Fruit fly (Drosophila melanogaster) whole organism, pupa: ENCODE data around the gene CG9107.

Source experiments
- CG10348 ChIP-seq: fragments of 200-800 bp; sonication (Bioruptor generic); IDR thresholded peaks from 2 replicates; pipeline ENCODE4 v1.3.6; 2022; ENCODE audit warnings: missing biosample characterization, missing genetic modification characterization
- CG12605 ChIP-seq: fragments of 200-800 bp; sonication (Bioruptor generic); IDR thresholded peaks from 2 replicates; pipeline ENCODE4 v1.3.6; 2022; ENCODE audit warnings: missing biosample characterization, missing genetic modification characterization
- CG13204 ChIP-seq: fragments of 200-800 bp; sonication (Bioruptor generic); optimal IDR thresholded peaks from 2 replicates; lab custom pipeline; 2018; ENCODE audit warnings: missing biosample characterization, mild to moderate bottlenecking, missing genetic modification characterization, moderate library complexity
- CG14655 ChIP-seq: fragments of 200-800 bp; sonication (Bioruptor generic); optimal IDR thresholded peaks from 3 replicates; lab custom pipeline; 2017; ENCODE audit warnings: mild to moderate bottlenecking, missing biosample characterization, missing genetic modification reagents, missing genetic modification characterization
- CG15710 ChIP-seq: fragments of 200-800 bp; sonication (Bioruptor generic); optimal IDR thresholded peaks from 2 replicates; lab custom pipeline; 2018; ENCODE audit warnings: missing biosample characterization, mild to moderate bottlenecking, missing genetic modification characterization, moderate library complexity
- CG17806 ChIP-seq: fragments of 200-800 bp; sonication (Bioruptor generic); optimal IDR thresholded peaks from 2 replicates; lab custom pipeline; 2018; ENCODE audit warnings: missing biosample characterization, mild to moderate bottlenecking, missing genetic modification characterization, moderate library complexity
- CG32121 ChIP-seq: fragments of 200-800 bp; sonication (Bioruptor generic); IDR thresholded peaks from 2 replicates; pipeline ENCODE4 v1.3.6; 2022; ENCODE audit warnings: missing biosample characterization, missing genetic modification characterization
- CG34367 ChIP-seq: fragments of 200-800 bp; sonication (Bioruptor generic); optimal IDR thresholded peaks from 2 replicates; lab custom pipeline; 2018; ENCODE audit warnings: missing biosample characterization, mild to moderate bottlenecking, missing genetic modification characterization
- CG4496 ChIP-seq: fragments of 200-800 bp; sonication (Bioruptor generic); IDR thresholded peaks from 3 replicates; pipeline ENCODE4 v1.3.6; 2022; ENCODE audit warnings: missing biosample characterization, missing genetic modification characterization
- CG8159 ChIP-seq: fragments of 200-800 bp; sonication (Bioruptor generic); optimal IDR thresholded peaks from 3 replicates; lab custom pipeline; 2018; ENCODE audit warnings: missing biosample characterization, mild to moderate bottlenecking, missing genetic modification characterization, moderate library complexity
- CG8301 ChIP-seq: fragments of 200-800 bp; sonication (Bioruptor generic); optimal IDR thresholded peaks from 2 replicates; lab custom pipeline; 2018; ENCODE audit warnings: missing biosample characterization, mild to moderate bottlenecking, missing genetic modification characterization
- CG9948 ChIP-seq: fragments of 200-800 bp; sonication (Bioruptor generic); optimal IDR thresholded peaks from 2 replicates; lab custom pipeline; 2018; ENCODE audit warnings: missing biosample characterization, mild to moderate bottlenecking, missing genetic modification characterization, moderate library complexity
- D1 ChIP-seq: fragments of 200-800 bp; sonication (Bioruptor generic); optimal IDR thresholded peaks from 2 replicates; lab custom pipeline; 2018; ENCODE audit warnings: missing biosample characterization, mild to moderate bottlenecking, missing genetic modification characterization, moderate library complexity
- EcR ChIP-seq: fragments of 200-800 bp; sonication (Bioruptor generic); optimal IDR thresholded peaks from 3 replicates; lab custom pipeline; 2019; ENCODE audit warnings: missing biosample characterization, missing genetic modification characterization, mild to moderate bottlenecking, moderate library complexity, missing genetic modification reagents
- Ets98B ChIP-seq: fragments of 200-800 bp; sonication (Bioruptor generic); IDR thresholded peaks from 2 replicates; pipeline ENCODE4 v1.3.6; 2022; ENCODE audit warnings: missing biosample characterization, missing genetic modification characterization
- Pif1A ChIP-seq: fragments of 200-800 bp; sonication (Bioruptor generic); optimal IDR thresholded peaks from 3 replicates; lab custom pipeline; 2016; ENCODE audit warnings: missing biosample characterization, missing genetic modification characterization
- Pif1B ChIP-seq: fragments of 200-800 bp; sonication (Bioruptor generic); optimal IDR thresholded peaks from 3 replicates; lab custom pipeline; 2016; ENCODE audit warnings: missing biosample characterization, missing genetic modification characterization
- Snoo ChIP-seq: fragments of 200-800 bp; sonication (Bioruptor generic); optimal IDR thresholded peaks from 3 replicates; lab custom pipeline; 2017; ENCODE audit warnings: missing biosample characterization, mild to moderate bottlenecking, missing genetic modification characterization, inconsistent platforms
- fd96Ca ChIP-seq: fragments of 200-800 bp; sonication (Bioruptor generic); IDR thresholded peaks from 3 replicates; pipeline ENCODE4 v1.3.6; 2022; ENCODE audit warnings: missing biosample characterization, missing genetic modification characterization
- gl ChIP-seq: fragments of 200-800 bp; sonication (Bioruptor generic); optimal IDR thresholded peaks from 2 replicates; lab custom pipeline; 2018; ENCODE audit warnings: missing biosample characterization, mild to moderate bottlenecking, missing genetic modification characterization
- rn ChIP-seq: fragments of 200-800 bp; sonication (Bioruptor generic); IDR thresholded peaks from 2 replicates; pipeline ENCODE4 v1.3.6; 2022; ENCODE audit warnings: missing biosample characterization, missing genetic modification characterization

Gene CG9107

DNA sequence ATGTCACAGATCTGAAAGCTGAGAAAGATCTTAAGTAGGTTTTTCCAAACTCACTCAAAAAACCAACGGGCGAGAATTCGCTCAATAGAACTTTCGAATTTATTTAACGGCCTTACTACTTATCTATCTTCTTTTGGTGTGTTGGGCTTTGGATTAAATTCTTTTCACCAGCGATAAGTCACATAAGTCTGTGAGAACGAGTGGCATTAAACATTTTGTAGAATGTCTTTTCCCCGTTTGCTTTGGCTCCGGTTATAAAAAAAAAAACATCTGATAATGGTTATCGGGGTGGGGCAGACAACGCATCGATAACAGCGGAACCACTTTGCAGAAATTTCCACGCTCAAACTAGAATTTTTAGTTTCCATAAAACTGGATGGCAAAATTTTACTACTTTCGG, 48.7 kb downstream of the CG9107 start:
- TF ChIP-seq CG4496 (GFP tag; lab: Robert Waterston, UW): no peak
- TF ChIP-seq CG8301: no peak
- no peak for TF ChIP-seq CG34367 (tag; lab: Kevin White, UChicago)
- TF ChIP-seq CG8159: no peak

DNA sequence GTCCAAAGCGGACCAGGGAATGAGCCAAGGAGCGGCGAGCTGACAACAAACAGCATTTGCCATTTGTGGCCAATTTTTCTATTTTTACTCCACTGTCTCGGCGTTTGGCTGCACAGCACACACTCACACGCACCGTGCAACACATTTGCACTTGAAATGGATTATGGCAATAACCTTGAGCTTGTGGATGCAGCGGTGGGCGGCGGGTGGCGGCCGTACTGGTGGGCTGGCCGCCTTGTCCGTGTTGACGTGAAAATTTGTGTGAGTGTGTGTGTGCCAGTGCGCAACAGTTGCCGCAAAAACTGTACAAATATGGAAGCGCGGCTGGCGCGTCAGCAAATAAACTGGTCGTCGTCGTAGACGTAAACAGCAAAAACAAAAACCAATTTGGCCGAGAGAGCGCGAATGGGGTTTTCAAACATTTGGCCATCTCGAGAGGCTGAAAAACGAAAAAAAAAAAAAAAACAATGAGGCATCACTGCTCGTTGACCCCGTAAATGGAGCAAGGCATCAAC, 49.3 kb downstream of the CG9107 start:
- TF ChIP-seq rn (GFP tag; lab: Robert Waterston, UW) (no peak), CG15710 (tag; lab: Kevin White, UChicago) (no peak), Ets98B (GFP tag; lab: Robert Waterston, UW) (peak; percentile 16; the same call in 1 of the 2 replicates), Pif1A (GFP tag; lab: Kevin White, UChicago) (no peak), CG12605 (GFP tag; lab: Robert Waterston, UW) (no peak), CG8301 (no peak), Pif1B (no peak), CG17806 (tag; lab: Kevin White, UChicago) (no peak), D1 (tag; lab: Kevin White, UChicago) (no peak), CG32121 (GFP tag; lab: Robert Waterston, UW) (no peak), CG14655 (GFP tag; lab: Kevin White, UChicago) (no peak), CG13204 (GFP tag; lab: Kevin White, UChicago) (peak; percentile 43), fd96Ca (GFP tag; lab: Robert Waterston, UW) (0 out of 3 replicates have a peak, but pooled peaks have one; percentile 16), CG34367 (tag; lab: Kevin White, UChicago) (no peak), Snoo (no peak), EcR (GFP tag; lab: Kevin White, UChicago) (peak; percentile 27), gl (tag; lab: Kevin White, UChicago) (no peak), CG8159 (no peak), CG4496 (GFP tag; lab: Robert Waterston, UW) (no peak), CG9948 (tag; lab: Kevin White, UChicago) (no peak), CG10348 (no peak)

DNA sequence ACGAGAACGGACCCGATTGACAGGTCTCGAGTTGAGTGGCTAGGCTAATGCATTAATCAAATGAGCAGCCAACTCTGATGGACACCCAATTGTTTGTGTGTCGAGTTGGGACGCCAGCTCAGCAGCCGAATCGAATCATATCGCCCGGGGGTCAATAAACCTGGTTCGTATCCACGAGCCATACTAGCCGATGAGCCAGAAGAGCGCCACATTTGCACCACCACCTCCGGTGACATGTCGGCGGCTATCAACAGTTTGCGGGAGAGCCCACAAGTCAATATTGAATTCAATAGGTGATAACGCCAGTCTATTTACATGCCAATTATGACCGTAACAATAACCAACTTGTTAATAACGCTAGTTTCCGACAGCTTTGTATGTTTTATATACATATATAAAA, 50.2 kb downstream of the CG9107 start:
- TF ChIP-seq CG14655 (GFP tag; lab: Kevin White, UChicago) (peak; percentile 15), CG8301 (no peak), D1 (tag; lab: Kevin White, UChicago) (no peak), EcR (GFP tag; lab: Kevin White, UChicago) (peak; percentile 90), Ets98B (GFP tag; lab: Robert Waterston, UW) (0 out of 2 replicates have a peak, but pooled peaks have one; percentile 31), CG10348 (no peak), CG4496 (GFP tag; lab: Robert Waterston, UW) (no peak), fd96Ca (GFP tag; lab: Robert Waterston, UW) (no peak), CG8159 (no peak), CG9948 (tag; lab: Kevin White, UChicago) (no peak), Pif1A (GFP tag; lab: Kevin White, UChicago) (no peak), CG12605 (GFP tag; lab: Robert Waterston, UW) (no peak), gl (tag; lab: Kevin White, UChicago) (no peak), Pif1B (no peak), Snoo (no peak)
